Worm (Caenorhabditis elegans): ENCODE results near the gene acr-15.
A peak's percentile ranks its signal among the peaks of the same experiment; 100 is the strongest.

acr-15 gene

DNA sequence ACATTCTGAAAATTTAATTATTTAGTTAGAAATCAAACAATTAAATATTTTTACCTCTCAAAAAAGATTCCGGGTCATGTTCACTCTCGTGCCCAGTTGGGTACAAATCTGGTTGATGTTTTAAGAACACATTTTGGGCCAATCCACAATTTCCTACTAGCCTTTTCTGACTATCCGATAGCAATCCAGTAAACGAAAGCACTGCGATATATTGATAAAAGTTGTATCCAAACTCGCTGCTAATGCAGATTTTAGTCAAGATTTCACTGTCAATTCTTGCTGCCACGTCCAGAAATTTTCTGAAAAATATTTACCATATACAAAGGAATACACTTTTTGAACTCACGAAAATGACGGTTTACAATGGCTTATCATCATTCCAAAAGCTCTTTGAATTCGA, 16.7 kb downstream of the acr-15 start:
- TF ChIP-seq B0019.2 (GFP tag; conservative IDR thresholded peaks at IDR 0.05): no peak
- no peak for TF ChIP-seq bed-2 (GFP tag; IDR thresholded peaks at IDR 0.05)
- TF ChIP-seq zim-3 (tag; optimal IDR thresholded peaks at IDR 0.05): no peak
- TF ChIP-seq mcd-1 (GFP tag; IDR thresholded peaks at IDR 0.05): no peak
- no peak for TF ChIP-seq aptf-2 (GFP tag; conservative IDR thresholded peaks at IDR 0.05)
- no peak for TF ChIP-seq snpc-1.1 (tag; optimal IDR thresholded peaks at IDR 0.05; ENCODE audit: insufficient read depth)

DNA sequence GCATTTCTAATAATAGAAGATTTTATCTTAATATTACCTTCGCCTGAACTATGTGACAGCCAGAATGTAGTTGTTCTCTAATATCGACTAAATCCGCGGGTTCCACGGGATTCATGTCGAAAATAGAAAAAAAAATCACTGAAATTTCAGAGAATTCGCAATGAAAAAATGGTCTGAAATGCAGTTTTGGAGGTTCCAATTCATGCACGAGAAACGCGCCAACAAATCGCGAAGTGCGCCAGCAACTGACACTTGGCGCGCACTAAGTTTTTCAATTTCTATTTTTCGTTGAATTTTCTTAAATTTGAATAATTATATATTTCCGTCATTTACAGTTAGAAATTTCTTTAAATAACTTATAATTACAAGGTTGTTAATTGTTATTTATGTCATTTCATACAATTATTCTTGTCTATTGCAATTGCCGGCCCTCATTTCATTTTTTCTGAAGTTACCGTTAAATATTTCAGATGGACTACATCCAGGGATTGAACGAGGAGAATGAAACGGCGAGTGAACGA, 17.4 kb downstream of the acr-15 start, which contains the start of the genes F25G6.9 and symk-1:
Gene F25G6.9 (minus strand): TSS at position 160 of the 521 bp plus-strand sequence.
Gene symk-1 (plus strand): TSS at position 471 of the 521 bp plus-strand sequence.
- TF ChIP-seq ets-4 (GFP tag; optimal IDR thresholded peaks at IDR 0.05) (no peak), attf-6 (GFP tag; IDR thresholded peaks at IDR 0.05) (no peak), nhr-80 (tag; optimal IDR thresholded peaks at IDR 0.05) (no peak), lag-1 (GFP tag; IDR thresholded peaks at IDR 0.05) (no peak), ztf-22 (GFP tag; optimal IDR thresholded peaks at IDR 0.05) (no peak), ztf-25 (GFP tag; IDR thresholded peaks at IDR 0.05) (no peak), sea-2 (GFP tag; IDR thresholded peaks at IDR 0.05) (no peak), lsl-1 (GFP tag; optimal IDR thresholded peaks at IDR 0.05) (peak; percentile 37), Y67H2A.10 (GFP tag; conservative IDR thresholded peaks at IDR 0.05) (no peak), madf-8 (GFP tag; conservative IDR thresholded peaks at IDR 0.05) (no peak), unc-62 (GFP tag; optimal IDR thresholded peaks at IDR 0.05) (no peak), sdz-38 (tag; optimal IDR thresholded peaks at IDR 0.05) (no peak), B0035.1 (tag; optimal IDR thresholded peaks at IDR 0.05) (no peak), F23B12.7 (tag; optimal IDR thresholded peaks at IDR 0.05; ENCODE audit: insufficient read depth) (no peak), B0336.3 (GFP tag; IDR thresholded peaks at IDR 0.05) (0 out of 2 replicates have a peak, but pooled peaks have one; percentile 28), dpff-1 (tag; optimal IDR thresholded peaks at IDR 0.05) (no peak), xnd-1 (tag; optimal IDR thresholded peaks at IDR 0.05) (peak; percentile 27), C17E4.6 (GFP tag; IDR thresholded peaks at IDR 0.05) (no peak), nfya-2 (GFP tag; IDR thresholded peaks at IDR 0.05) (no peak), dpl-1 (GFP tag; optimal IDR thresholded peaks at IDR 0.05) (no peak), let-526 (GFP tag; IDR thresholded peaks at IDR 0.05) (no peak), nfya-1 (tag; optimal IDR thresholded peaks at IDR 0.05; ENCODE audit: borderline replicate concordance, insufficient read depth) (no peak), athp-1 (tag; optimal IDR thresholded peaks at IDR 0.05) (no peak), F57C9.4 (tag; optimal IDR thresholded peaks at IDR 0.05) (no peak), egl-44 (GFP tag; IDR thresholded peaks at IDR 0.05) (no peak), dox-1 (GFP tag; IDR thresholded peaks at IDR 0.05) (peak; percentile 55; the same call in 1 of the 2 replicates), snpc-1.1 (tag; optimal IDR thresholded peaks at IDR 0.05; ENCODE audit: insufficient read depth) (peak; percentile 28), somi-1 (GFP tag; optimal IDR thresholded peaks at IDR 0.05) (no peak), F33H1.4 (GFP tag; IDR thresholded peaks at IDR 0.05) (peak; percentile 42), sptf-2 (GFP tag; optimal IDR thresholded peaks at IDR 0.05) (no peak), hlh-26 (GFP tag; conservative IDR thresholded peaks at IDR 0.05) (no peak), chd-7 (tag; optimal IDR thresholded peaks at IDR 0.05) (no peak), mel-28 (tag; optimal IDR thresholded peaks at IDR 0.05; ENCODE audit: borderline replicate concordance) (no peak), ekl-4 (GFP tag; IDR thresholded peaks at IDR 0.05) (no peak), cebp-1 (GFP tag; IDR thresholded peaks at IDR 0.05) (no peak), cebp-1 (tag; optimal IDR thresholded peaks at IDR 0.05) (peak; percentile 57), F39B2.1 (GFP tag; IDR thresholded peaks at IDR 0.05) (no peak), Y79H2A.3 (GFP tag; conservative IDR thresholded peaks at IDR 0.05) (no peak), nhr-120 (GFP tag; IDR thresholded peaks at IDR 0.05) (no peak), nhr-90 (tag; optimal IDR thresholded peaks at IDR 0.05) (no peak), madf-10 (tag; optimal IDR thresholded peaks at IDR 0.05) (no peak), egl-18 (GFP tag; IDR thresholded peaks at IDR 0.05) (no peak), B0019.2 (GFP tag; conservative IDR thresholded peaks at IDR 0.05) (no peak), T26A5.8 (tag; optimal IDR thresholded peaks at IDR 0.05) (no peak)

All from whole organism, young adult.